Worm (Caenorhabditis elegans) whole organism, midembryonic: Measurements from ENCODE around the gene ZC239.16.

Experiments
- T22C8.4 ChIP-seq: fragments of 200-800 bp; sonication (Bioruptor generic); IDR thresholded peaks from 2 replicates; pipeline ENCODE4 v1.3.6; 2022; ENCODE audit warnings: missing genetic modification characterization, missing compliant biosample characterization
- cog-1 ChIP-seq: sonication (generic microtip); optimal IDR thresholded peaks from 2 replicates; lab custom pipeline; 2016; ENCODE audit warnings: missing genetic modification characterization, missing compliant biosample characterization
- flt-1 ChIP-seq: fragments of 200-800 bp; sonication (Bioruptor generic); IDR thresholded peaks from 2 replicates; pipeline ENCODE4 v1.3.6; 2022; ENCODE audit warnings: missing genetic modification characterization, missing compliant biosample characterization
- klf-2 ChIP-seq: fragments of 200-800 bp; sonication (Bioruptor generic); conservative IDR thresholded peaks from 2 replicates; pipeline ENCODE4 v1.3.6; 2022; ENCODE audit warnings: missing genetic modification reagents, missing genetic modification characterization, missing compliant biosample characterization
- med-1 ChIP-seq: sonication (generic microtip); optimal IDR thresholded peaks from 2 replicates; lab custom pipeline; 2017; ENCODE audit warnings: missing genetic modification characterization, mild to moderate bottlenecking, missing compliant biosample characterization, antibody characterized with exemption, missing genetic modification reagents; ENCODE audit not compliant: insufficient read depth
- ref-1 ChIP-seq: fragments of 200-800 bp; sonication (Bioruptor generic); conservative IDR thresholded peaks from 2 replicates; pipeline ENCODE4 v1.3.6; 2022; ENCODE audit warnings: missing genetic modification reagents, missing genetic modification characterization, missing compliant biosample characterization
- tab-1 ChIP-seq: fragments of 200-800 bp; sonication (Bioruptor generic); IDR thresholded peaks from 2 replicates; pipeline ENCODE4 v1.3.6; 2022; ENCODE audit warnings: missing genetic modification characterization, missing compliant biosample characterization

DNA sequence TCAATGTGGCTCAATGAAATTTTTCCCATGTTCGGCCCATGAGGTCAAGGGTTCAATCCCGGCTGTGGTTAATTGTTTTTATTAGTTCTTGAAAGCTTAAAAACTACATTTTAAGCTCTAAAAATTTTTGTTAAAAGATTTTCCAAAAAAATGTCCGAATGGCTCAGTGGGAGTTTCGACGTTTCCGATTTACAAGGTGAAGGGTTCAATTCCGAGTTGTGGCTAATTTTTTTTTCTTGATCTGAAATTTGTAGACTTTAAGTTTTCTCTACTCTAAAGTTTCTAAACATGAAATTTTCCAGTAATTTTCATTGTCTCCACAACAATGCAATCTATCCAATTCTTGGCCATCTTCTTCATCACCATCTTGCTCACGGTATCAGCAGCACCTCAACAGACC is 37.4 kb upstream of the ZC239.16 start, which contains the start of gene F02E11.2:
- no peak for TF ChIP-seq flt-1
- TF ChIP-seq klf-2 (GFP tag; lab: Robert Waterston, UW): no peak
- TF ChIP-seq cog-1 (tag; lab: Kevin White, UChicago): no peak
- TF ChIP-seq tab-1: no peak
- TF ChIP-seq med-1 (GFP tag; lab: Kevin White, UChicago): no peak
- TF ChIP-seq ref-1 (GFP tag; lab: Robert Waterston, UW): no peak
- no peak for TF ChIP-seq T22C8.4
